Worm (Caenorhabditis elegans): ENCODE measurements around the gene mps-4.

ce11 chrIII:8310239-8311057 is 38.9 kb upstream of the mps-4 start, which contains the start of gene F10E9.3:
- TF ChIP-seq lin-35 (GFP tag; optimal IDR thresholded peaks at IDR 0.05) (no peak), nhr-80 (tag; optimal IDR thresholded peaks at IDR 0.05) (no peak), rec-8 (tag; optimal IDR thresholded peaks at IDR 0.05) (no peak), somi-1 (GFP tag; optimal IDR thresholded peaks at IDR 0.05) (no peak), die-1 (tag; optimal IDR thresholded peaks at IDR 0.05) (no peak), cebp-1 (GFP tag; IDR thresholded peaks at IDR 0.05) (no peak), cebp-1 (tag; optimal IDR thresholded peaks at IDR 0.05) (no peak), aptf-3 (GFP tag; IDR thresholded peaks at IDR 0.05) (no peak), ccch-3 (GFP tag; optimal IDR thresholded peaks at IDR 0.05) (no peak), ama-1 (optimal IDR thresholded peaks at IDR 0.05) (no peak), ama-1 (GFP tag; optimal IDR thresholded peaks at IDR 0.05) (no peak)
